Fruit fly (Drosophila melanogaster) whole organism, embryonic: ENCODE data around the gene Etl1.

ENCODE experiments used
- Ada2b ChIP-seq: fragments of 200-800 bp; sonication (Bioruptor generic); IDR thresholded peaks from 2 replicates; pipeline ENCODE4 v1.3.6; 2022; ENCODE audit warnings: missing biosample characterization, missing genetic modification characterization
- B-H1 ChIP-seq: fragments of 200-800 bp; sonication (Bioruptor generic); IDR thresholded peaks from 3 replicates; pipeline ENCODE4 v1.3.6; 2022; ENCODE audit warnings: missing biosample characterization, missing genetic modification characterization
- CG11696 ChIP-seq: fragments of 200-800 bp; sonication (Bioruptor generic); IDR thresholded peaks from 2 replicates; pipeline ENCODE4 v1.3.6; 2022; ENCODE audit warnings: missing biosample characterization, missing genetic modification characterization
- CG11723 ChIP-seq: fragments of 200-800 bp; sonication (Bioruptor generic); optimal IDR thresholded peaks from 2 replicates; lab custom pipeline; 2017; ENCODE audit warnings: missing biosample characterization, mild to moderate bottlenecking, missing genetic modification characterization
- CG14050 ChIP-seq: fragments of 200-800 bp; sonication (Bioruptor generic); IDR thresholded peaks from 3 replicates; pipeline ENCODE4 v1.3.6; 2022; ENCODE audit warnings: missing biosample characterization, missing genetic modification characterization
- CG14860 ChIP-seq: fragments of 200-800 bp; sonication (Bioruptor generic); IDR thresholded peaks from 3 replicates; pipeline ENCODE4 v1.3.6; 2022; ENCODE audit warnings: missing biosample characterization, missing genetic modification characterization; ENCODE audit not compliant: partially characterized antibody
- CG15696 ChIP-seq: fragments of 200-800 bp; sonication (Bioruptor generic); optimal IDR thresholded peaks from 2 replicates; lab custom pipeline; 2019; ENCODE audit warnings: missing biosample characterization, mild to moderate bottlenecking, missing genetic modification characterization, moderate library complexity
- CG1647 ChIP-seq: fragments of 200-800 bp; sonication (Bioruptor generic); optimal IDR thresholded peaks from 3 replicates; lab custom pipeline; 2016; ENCODE audit warnings: missing biosample characterization, missing genetic modification characterization
- CG17186 ChIP-seq: fragments of 200-800 bp; sonication (Bioruptor generic); optimal IDR thresholded peaks from 3 replicates; lab custom pipeline; 2017; ENCODE audit warnings: missing biosample characterization, missing genetic modification reagents, missing genetic modification characterization
- CG2129 ChIP-seq: fragments of 200-800 bp; sonication (Bioruptor generic); IDR thresholded peaks from 2 replicates; pipeline ENCODE4 v1.3.6; 2022; ENCODE audit warnings: missing biosample characterization, missing genetic modification characterization; ENCODE audit not compliant: partially characterized antibody
- CG2712 ChIP-seq: fragments of 200-800 bp; optimal IDR thresholded peaks from 3 replicates; lab custom pipeline; 2019; ENCODE audit warnings: missing biosample characterization, mild to moderate bottlenecking, missing genetic modification characterization, moderate library complexity
- CG32767 ChIP-seq: fragments of 200-800 bp; sonication (Bioruptor generic); IDR thresholded peaks from 2 replicates; pipeline ENCODE4 v1.3.6; 2022; ENCODE audit warnings: missing biosample characterization, missing genetic modification characterization
- CG3281 ChIP-seq: fragments of 200-800 bp; sonication (Bioruptor generic); optimal IDR thresholded peaks from 3 replicates; lab custom pipeline; 2017; ENCODE audit warnings: missing biosample characterization, mild to moderate bottlenecking, missing genetic modification characterization
- CG33557 ChIP-seq: fragments of 200-800 bp; sonication (Bioruptor generic); optimal IDR thresholded peaks from 2 replicates; lab custom pipeline; 2019; ENCODE audit warnings: missing biosample characterization, mild to moderate bottlenecking, missing genetic modification characterization, moderate library complexity
- CG34224 ChIP-seq: fragments of 200-800 bp; sonication (Bioruptor generic); IDR thresholded peaks from 3 replicates; pipeline ENCODE4 v1.3.6; 2022; ENCODE audit warnings: missing biosample characterization, missing genetic modification characterization; ENCODE audit not compliant: partially characterized antibody
- CG4820 ChIP-seq: fragments of 200-800 bp; sonication (Bioruptor generic); optimal IDR thresholded peaks from 3 replicates; lab custom pipeline; 2016; ENCODE audit warnings: missing biosample characterization, missing genetic modification characterization
- CG6175 ChIP-seq: fragments of 200-800 bp; sonication (Bioruptor generic); IDR thresholded peaks from 3 replicates; pipeline ENCODE4 v1.3.6; 2022; ENCODE audit warnings: missing biosample characterization, missing genetic modification characterization
- CG6854 ChIP-seq: fragments of 200-800 bp; sonication (Bioruptor generic); optimal IDR thresholded peaks from 3 replicates; lab custom pipeline; 2017; ENCODE audit warnings: missing biosample characterization, mild to moderate bottlenecking, missing genetic modification characterization
- CG7839 ChIP-seq: fragments of 200-800 bp; sonication (Bioruptor generic); optimal IDR thresholded peaks from 3 replicates; lab custom pipeline; 2018; ENCODE audit warnings: missing biosample characterization, mild to moderate bottlenecking, missing genetic modification characterization, moderate library complexity
- CoRest ChIP-seq: fragments of 200-800 bp; sonication (Bioruptor generic); optimal IDR thresholded peaks from 3 replicates; lab custom pipeline; 2018; ENCODE audit warnings: missing biosample characterization, mild to moderate bottlenecking, missing genetic modification characterization, moderate library complexity
- D19A ChIP-seq: fragments of 200-800 bp; optimal IDR thresholded peaks from 3 replicates; lab custom pipeline; 2019; ENCODE audit warnings: missing biosample characterization, mild to moderate bottlenecking, missing genetic modification characterization, moderate library complexity
- Dek ChIP-seq: fragments of 200-800 bp; sonication (Bioruptor generic); optimal IDR thresholded peaks from 3 replicates; lab custom pipeline; 2019; ENCODE audit warnings: missing biosample characterization, mild to moderate bottlenecking, missing genetic modification characterization, moderate library complexity
- Dll ChIP-seq: fragments of 200-800 bp; sonication (Bioruptor generic); IDR thresholded peaks from 4 replicates; pipeline ENCODE4 v1.3.6; 2022; ENCODE audit warnings: missing biosample characterization, missing genetic modification characterization; ENCODE audit not compliant: partially characterized antibody
- ERR ChIP-seq: fragments of 200-800 bp; sonication (Bioruptor generic); optimal IDR thresholded peaks from 2 replicates; lab custom pipeline; 2016; ENCODE audit warnings: missing biosample characterization, missing genetic modification characterization
- GATAe ChIP-seq: fragments of 200-800 bp; sonication (Bioruptor generic); conservative IDR thresholded peaks from 2 replicates; pipeline ENCODE4 v1.3.6; 2022; ENCODE audit warnings: missing biosample characterization, missing genetic modification characterization
- H15 ChIP-seq: fragments of 200-800 bp; sonication (Bioruptor generic); IDR thresholded peaks from 3 replicates; pipeline ENCODE4 v1.3.6; 2022; ENCODE audit warnings: missing biosample characterization, missing genetic modification characterization
- HmgD ChIP-seq: fragments of 200-800 bp; sonication (Bioruptor generic); optimal IDR thresholded peaks from 3 replicates; lab custom pipeline; 2016; ENCODE audit warnings: missing biosample characterization, missing genetic modification characterization
- Max ChIP-seq: fragments of 200-800 bp; sonication (Bioruptor generic); optimal IDR thresholded peaks from 2 replicates; lab custom pipeline; 2016; ENCODE audit warnings: missing biosample characterization, mild to moderate bottlenecking, missing genetic modification characterization
- NC2α ChIP-seq: fragments of 200-800 bp; sonication (Bioruptor generic); optimal IDR thresholded peaks from 2 replicates; lab custom pipeline; 2016; ENCODE audit warnings: missing biosample characterization, missing genetic modification characterization
- Opbp ChIP-seq: fragments of 200-800 bp; sonication (Bioruptor generic); IDR thresholded peaks from 3 replicates; pipeline ENCODE4 v1.3.6; 2022; ENCODE audit warnings: missing biosample characterization, missing genetic modification characterization; ENCODE audit not compliant: partially characterized antibody
- Ptx1 ChIP-seq: fragments of 200-800 bp; sonication (Bioruptor generic); IDR thresholded peaks from 2 replicates; pipeline ENCODE4 v1.3.6; 2022; ENCODE audit warnings: missing biosample characterization, missing genetic modification characterization
- YL-1 ChIP-seq: fragments of 200-800 bp; sonication (Bioruptor generic); optimal IDR thresholded peaks from 3 replicates; lab custom pipeline; 2017; ENCODE audit warnings: missing biosample characterization, mild to moderate bottlenecking, missing genetic modification characterization
- crol ChIP-seq: fragments of 200-800 bp; sonication (Bioruptor generic); IDR thresholded peaks from 2 replicates; pipeline ENCODE4 v1.3.6; 2022; ENCODE audit warnings: missing biosample characterization, missing genetic modification characterization
- dm ChIP-seq: fragments of 200-800 bp; sonication (Bioruptor generic); optimal IDR thresholded peaks from 3 replicates; lab custom pipeline; 2016; ENCODE audit warnings: missing biosample characterization, missing genetic modification characterization
- dysf ChIP-seq: fragments of 200-800 bp; sonication (Bioruptor generic); IDR thresholded peaks from 3 replicates; pipeline ENCODE4 v1.3.6; 2022; ENCODE audit warnings: missing biosample characterization, missing genetic modification characterization
- en ChIP-seq: fragments of 200-800 bp; sonication (Bioruptor generic); optimal IDR thresholded peaks from 2 replicates; lab custom pipeline; 2016; ENCODE audit warnings: missing biosample characterization, missing genetic modification characterization
- gt ChIP-seq: fragments of 200-800 bp; sonication (Bioruptor generic); IDR thresholded peaks from 2 replicates; pipeline ENCODE4 v1.3.6; 2022; ENCODE audit warnings: missing biosample characterization, missing genetic modification characterization
- lbe ChIP-seq: fragments of 200-800 bp; sonication (Bioruptor generic); optimal IDR thresholded peaks from 2 replicates; lab custom pipeline; 2016; ENCODE audit warnings: missing biosample characterization, mild to moderate bottlenecking, missing genetic modification characterization
- luna ChIP-seq: fragments of 200-800 bp; sonication (Bioruptor generic); optimal IDR thresholded peaks from 2 replicates; lab custom pipeline; 2016; ENCODE audit warnings: missing biosample characterization, missing genetic modification characterization
- maf-S ChIP-seq: fragments of 200-800 bp; sonication (Bioruptor generic); optimal IDR thresholded peaks from 2 replicates; lab custom pipeline; 2016; ENCODE audit warnings: missing biosample characterization, missing genetic modification characterization
- nom ChIP-seq: fragments of 200-800 bp; sonication (Bioruptor generic); optimal IDR thresholded peaks from 2 replicates; lab custom pipeline; 2017; ENCODE audit warnings: missing biosample characterization, missing genetic modification characterization, mild to moderate bottlenecking, moderate library complexity, missing genetic modification reagents
- row ChIP-seq: fragments of 200-800 bp; sonication (Bioruptor generic); IDR thresholded peaks from 3 replicates; pipeline ENCODE4 v1.3.6; 2022; ENCODE audit warnings: missing biosample characterization, missing genetic modification characterization
- run ChIP-seq: fragments of 200-800 bp; sonication (Bioruptor generic); optimal IDR thresholded peaks from 3 replicates; lab custom pipeline; 2018; ENCODE audit warnings: missing biosample characterization, mild to moderate bottlenecking, missing genetic modification characterization
- stc ChIP-seq: fragments of 200-800 bp; sonication (Bioruptor generic); IDR thresholded peaks from 2 replicates; pipeline ENCODE4 v1.3.6; 2022; ENCODE audit warnings: missing biosample characterization, missing genetic modification characterization
- tna ChIP-seq: fragments of 200-800 bp; sonication (Bioruptor generic); IDR thresholded peaks from 2 replicates; pipeline ENCODE4 v1.3.6; 2022; ENCODE audit warnings: missing biosample characterization, missing genetic modification characterization; ENCODE audit not compliant: partially characterized antibody
- trem ChIP-seq: fragments of 200-800 bp; optimal IDR thresholded peaks from 3 replicates; lab custom pipeline; 2019; ENCODE audit warnings: missing biosample characterization, mild to moderate bottlenecking, missing genetic modification characterization, moderate library complexity
- ttk ChIP-seq: fragments of 200-800 bp; sonication (Bioruptor generic); IDR thresholded peaks from 2 replicates; pipeline ENCODE4 v2.1.2; 2022; ENCODE audit warnings: missing biosample characterization, missing genetic modification characterization
- tup ChIP-seq: fragments of 200-800 bp; sonication (Bioruptor generic); optimal IDR thresholded peaks from 2 replicates; lab custom pipeline; 2016; ENCODE audit warnings: missing biosample characterization, mild to moderate bottlenecking, missing genetic modification characterization, moderate library complexity
- twi ChIP-seq: fragments of 200-800 bp; optimal IDR thresholded peaks from 2 replicates; lab custom pipeline; 2019; ENCODE audit warnings: missing biosample characterization, mild to moderate bottlenecking, missing genetic modification characterization, moderate library complexity
- yki ChIP-seq: fragments of >200 bp; optimal IDR thresholded peaks from 3 replicates; lab custom pipeline; 2018

Gene Etl1

dm6 chr2L:9956993-9957652, 44.7 kb upstream of the Etl1 start, which contains the start of the genes CG4658 and CG5846 (continued):
- peak; percentile 91 for TF ChIP-seq YL-1
- TF ChIP-seq Max (GFP tag; lab: Kevin White, UChicago): peak; percentile 90
- TF ChIP-seq CG33557 (GFP tag; lab: Kevin White, UChicago): peak; percentile 83
- TF ChIP-seq dm (GFP tag; lab: Kevin White, UChicago): peak; percentile 48
- TF ChIP-seq CG14050 (GFP tag; lab: Robert Waterston, UW): peak; percentile 90
- peak; percentile 60 for TF ChIP-seq tup (GFP tag; lab: Kevin White, UChicago)
- TF ChIP-seq GATAe (GFP tag; lab: Robert Waterston, UW): peak; percentile 81
- TF ChIP-seq trem (tag; lab: Kevin White, UChicago): peak; percentile 95
- peak; percentile 95 for TF ChIP-seq run (tag; lab: Kevin White, UChicago)
- no peak for TF ChIP-seq Opbp
- TF ChIP-seq stc: peak; percentile 98
- no peak for TF ChIP-seq ERR (GFP tag; lab: Kevin White, UChicago)
- peak; percentile 98 for TF ChIP-seq Ptx1 (GFP tag; lab: Robert Waterston, UW)
- peak; percentile 74 for TF ChIP-seq lbe (GFP tag; lab: Kevin White, UChicago)
- TF ChIP-seq CG6854: peak; percentile 78
- peak; percentile 89 for TF ChIP-seq CG15696 (tag; lab: Kevin White, UChicago)
- TF ChIP-seq NC2α (GFP tag; lab: Kevin White, UChicago): peak; percentile 83
- no peak for TF ChIP-seq CG14860 (GFP tag; lab: Robert Waterston, UW)
- TF ChIP-seq CG34224: no peak
- no peak for TF ChIP-seq CG2129 (GFP tag; lab: Robert Waterston, UW)
- peak; percentile 82 for TF ChIP-seq twi (tag; lab: Kevin White, UChicago)
- peak; percentile 99 for TF ChIP-seq row
- TF ChIP-seq crol (GFP tag; lab: Robert Waterston, UW): peak; percentile 39; the same call in 1 of the 2 replicates
- TF ChIP-seq maf-S (GFP tag; lab: Kevin White, UChicago): peak; percentile 62
- TF ChIP-seq CG32767 (GFP tag; lab: Robert Waterston, UW): peak; percentile 96
- TF ChIP-seq Dek: peak; percentile 93
- TF ChIP-seq ttk (GFP tag; lab: Robert Waterston, UW): peak; percentile 96
- TF ChIP-seq CoRest (tag; lab: Kevin White, UChicago): peak; percentile 96
- no peak for TF ChIP-seq tna (GFP tag; lab: Robert Waterston, UW)
- TF ChIP-seq gt: peak; percentile 69
- TF ChIP-seq D19A (tag; lab: Kevin White, UChicago): peak; percentile 92
- TF ChIP-seq yki: no peak
- no peak for TF ChIP-seq luna (GFP tag; lab: Kevin White, UChicago)
- peak; percentile 93 for TF ChIP-seq Ada2b (GFP tag; lab: Robert Waterston, UW)
- peak; percentile 90 for TF ChIP-seq CG4820 (GFP tag; lab: Kevin White, UChicago)
- peak; percentile 23 for TF ChIP-seq HmgD
- peak; percentile 13 for TF ChIP-seq en
- TF ChIP-seq B-H1 (GFP tag; lab: Robert Waterston, UW): peak; percentile 93
- TF ChIP-seq CG11696: peak; percentile 86
- peak; percentile 63; the same call in 2 of the 3 replicates for TF ChIP-seq CG6175
- peak; percentile 89 for TF ChIP-seq CG3281
- TF ChIP-seq CG17186: peak; percentile 65
- peak; percentile 80 for TF ChIP-seq CG11723 (GFP tag; lab: Kevin White, UChicago)
- peak; percentile 96 for TF ChIP-seq CG7839 (tag; lab: Kevin White, UChicago)
- peak; percentile 71 for TF ChIP-seq CG1647 (GFP tag; lab: Kevin White, UChicago)
- peak; percentile 95 for TF ChIP-seq dysf
- TF ChIP-seq CG2712 (tag; lab: Kevin White, UChicago): peak; percentile 98
- TF ChIP-seq nom (GFP tag; lab: Kevin White, UChicago): peak; percentile 70
- TF ChIP-seq Dll (GFP tag; lab: Robert Waterston, UW): no peak; the same call in 3 of the 4 replicates
- TF ChIP-seq H15 (GFP tag; lab: Robert Waterston, UW): peak; percentile 94
